Fruit fly (Drosophila melanogaster) whole organism, embryonic: Measurements from ENCODE around the gene CG10337.

Experiments used
- Atf-2 ChIP-seq: fragments of 200-800 bp; sonication (Bioruptor generic); optimal IDR thresholded peaks from 2 replicates; lab custom pipeline; 2016; ENCODE audit warnings: missing biosample characterization, missing genetic modification characterization
- Awh ChIP-seq: fragments of 200-800 bp; sonication (Bioruptor generic); IDR thresholded peaks from 2 replicates; pipeline ENCODE4, ENCODE4 v1.3.6; 2022; ENCODE audit warnings: missing biosample characterization, missing genetic modification characterization
- BEAF-32 ChIP-seq: fragments of 200-800 bp; sonication (Bioruptor generic); optimal IDR thresholded peaks from 3 replicates; lab custom pipeline; 2017; ENCODE audit warnings: missing biosample characterization, missing genetic modification characterization, mild to moderate bottlenecking, moderate library complexity, missing genetic modification reagents
- Bteb2 ChIP-seq: fragments of 200-800 bp; sonication (Bioruptor generic); optimal IDR thresholded peaks from 2 replicates; lab custom pipeline; 2016; ENCODE audit warnings: missing biosample characterization, missing genetic modification characterization
- CG11504 ChIP-seq: fragments of 200-800 bp; sonication (Bioruptor generic); optimal IDR thresholded peaks from 3 replicates; lab custom pipeline; 2019; ENCODE audit warnings: missing biosample characterization, mild to moderate bottlenecking, missing genetic modification characterization, moderate library complexity
- CG11560 ChIP-seq: fragments of 200-800 bp; sonication (Bioruptor generic); IDR thresholded peaks from 3 replicates; pipeline ENCODE4 v1.3.6; 2022; ENCODE audit warnings: missing biosample characterization, missing genetic modification characterization
- CG12659 ChIP-seq: fragments of 200-800 bp; sonication (Bioruptor generic); optimal IDR thresholded peaks from 3 replicates; lab custom pipeline; 2017; ENCODE audit warnings: mild to moderate bottlenecking, missing biosample characterization, missing genetic modification reagents, missing genetic modification characterization
- CG13424 ChIP-seq: fragments of 200-800 bp; sonication (Bioruptor generic); optimal IDR thresholded peaks from 2 replicates; lab custom pipeline; 2019; ENCODE audit warnings: missing biosample characterization, mild to moderate bottlenecking, missing genetic modification characterization, moderate library complexity
- CG13775 ChIP-seq: fragments of 200-800 bp; sonication (Bioruptor generic); optimal IDR thresholded peaks from 3 replicates; lab custom pipeline; 2017; ENCODE audit warnings: missing biosample characterization, mild to moderate bottlenecking, missing genetic modification characterization
- CG16813 ChIP-seq: fragments of 200-800 bp; sonication (Bioruptor generic); IDR thresholded peaks from 3 replicates; pipeline ENCODE4 v1.3.6; 2022; ENCODE audit warnings: missing biosample characterization, missing genetic modification characterization; ENCODE audit not compliant: partially characterized antibody
- CG17568 ChIP-seq: fragments of 200-800 bp; sonication (Bioruptor generic); optimal IDR thresholded peaks from 2 replicates; lab custom pipeline; 2018; ENCODE audit warnings: missing biosample characterization, mild to moderate bottlenecking, missing genetic modification characterization, moderate library complexity
- CG17829 ChIP-seq: fragments of 200-800 bp; optimal IDR thresholded peaks from 2 replicates; lab custom pipeline; 2019; ENCODE audit warnings: missing biosample characterization, mild to moderate bottlenecking, missing genetic modification characterization, moderate library complexity
- CG18764 ChIP-seq: fragments of 200-800 bp; sonication (Bioruptor generic); optimal IDR thresholded peaks from 3 replicates; lab custom pipeline; 2016; ENCODE audit warnings: missing biosample characterization, missing genetic modification characterization
- CG2120 ChIP-seq: fragments of 200-800 bp; sonication (Bioruptor generic); optimal IDR thresholded peaks from 3 replicates; lab custom pipeline; 2016; ENCODE audit warnings: missing biosample characterization, missing genetic modification characterization
- CG2712 ChIP-seq: fragments of 200-800 bp; optimal IDR thresholded peaks from 3 replicates; lab custom pipeline; 2019; ENCODE audit warnings: missing biosample characterization, mild to moderate bottlenecking, missing genetic modification characterization, moderate library complexity
- CG2889 ChIP-seq: fragments of 200-800 bp; sonication (Bioruptor generic); IDR thresholded peaks from 3 replicates; pipeline ENCODE4 v1.3.6; 2022; ENCODE audit warnings: missing biosample characterization, missing genetic modification characterization
- CG31365 ChIP-seq: fragments of 200-800 bp; sonication (Bioruptor generic); optimal IDR thresholded peaks from 2 replicates; lab custom pipeline; 2018; ENCODE audit warnings: missing biosample characterization, mild to moderate bottlenecking, missing genetic modification characterization
- CG4820 ChIP-seq: fragments of 200-800 bp; sonication (Bioruptor generic); optimal IDR thresholded peaks from 3 replicates; lab custom pipeline; 2016; ENCODE audit warnings: missing biosample characterization, missing genetic modification characterization
- CG9817 ChIP-seq: fragments of 200-800 bp; sonication (Bioruptor generic); optimal IDR thresholded peaks from 2 replicates; lab custom pipeline; 2018; ENCODE audit warnings: missing biosample characterization, mild to moderate bottlenecking, missing genetic modification characterization, moderate library complexity
- Chrac-16 ChIP-seq: fragments of 200-800 bp; sonication (Bioruptor generic); optimal IDR thresholded peaks from 3 replicates; lab custom pipeline; 2016; ENCODE audit warnings: missing biosample characterization, missing genetic modification characterization
- CoRest ChIP-seq: fragments of 200-800 bp; sonication (Bioruptor generic); optimal IDR thresholded peaks from 3 replicates; lab custom pipeline; 2018; ENCODE audit warnings: missing biosample characterization, mild to moderate bottlenecking, missing genetic modification characterization, moderate library complexity
- E2f2 ChIP-seq: fragments of 200-800 bp; sonication (Bioruptor generic); IDR thresholded peaks from 2 replicates; pipeline ENCODE4 v1.3.6; 2022; ENCODE audit warnings: missing biosample characterization, missing genetic modification characterization
- Gsc ChIP-seq: fragments of 200-800 bp; sonication (Bioruptor generic); IDR thresholded peaks from 2 replicates; pipeline ENCODE4 v1.3.6; 2022; ENCODE audit warnings: missing biosample characterization, missing genetic modification characterization
- HmgZ ChIP-seq: fragments of 200-800 bp; sonication (Bioruptor generic); optimal IDR thresholded peaks from 2 replicates; lab custom pipeline; 2018; ENCODE audit warnings: missing biosample characterization, mild to moderate bottlenecking, missing genetic modification characterization
- Hsf ChIP-seq: fragments of 200-800 bp; sonication (Bioruptor generic); optimal IDR thresholded peaks from 3 replicates; lab custom pipeline; 2016; ENCODE audit warnings: missing biosample characterization, missing genetic modification characterization
- Lim3 ChIP-seq: fragments of 200-800 bp; sonication (Bioruptor generic); IDR thresholded peaks from 2 replicates; pipeline ENCODE4 v1.3.6; 2022; ENCODE audit warnings: missing biosample characterization, missing genetic modification characterization
- Max ChIP-seq: fragments of 200-800 bp; sonication (Bioruptor generic); optimal IDR thresholded peaks from 2 replicates; lab custom pipeline; 2016; ENCODE audit warnings: missing biosample characterization, mild to moderate bottlenecking, missing genetic modification characterization
- Opbp ChIP-seq: fragments of 200-800 bp; sonication (Bioruptor generic); IDR thresholded peaks from 3 replicates; pipeline ENCODE4 v1.3.6; 2022; ENCODE audit warnings: missing biosample characterization, missing genetic modification characterization; ENCODE audit not compliant: partially characterized antibody
- Rfx ChIP-seq: fragments of 200-800 bp; sonication (Bioruptor generic); IDR thresholded peaks from 2 replicates; pipeline ENCODE4 v1.3.6; 2022; ENCODE audit warnings: missing biosample characterization, missing genetic modification characterization
- Taf1 ChIP-seq: fragments of 200-800 bp; sonication (Bioruptor generic); IDR thresholded peaks from 2 replicates; pipeline ENCODE4 v1.3.6; 2022; ENCODE audit warnings: missing biosample characterization, missing genetic modification characterization
- Usf ChIP-seq: fragments of 200-800 bp; sonication (Bioruptor generic); optimal IDR thresholded peaks from 2 replicates; lab custom pipeline; 2017; ENCODE audit warnings: missing genotype, missing biosample characterization, missing genetic modification characterization
- ac ChIP-seq: fragments of 200-800 bp; sonication (Bioruptor generic); optimal IDR thresholded peaks from 3 replicates; lab custom pipeline; 2017; ENCODE audit warnings: missing biosample characterization, mild to moderate bottlenecking, missing genetic modification characterization
- aop ChIP-seq: fragments of 200-800 bp; sonication (Bioruptor generic); IDR thresholded peaks from 2 replicates; pipeline ENCODE4 v1.3.6; 2022; ENCODE audit warnings: missing biosample characterization, missing genetic modification characterization
- ash1 ChIP-seq: fragments of 200-800 bp; sonication (Bioruptor generic); optimal IDR thresholded peaks from 2 replicates; lab custom pipeline; 2018; ENCODE audit warnings: missing biosample characterization, mild to moderate bottlenecking, missing genetic modification characterization
- bcd ChIP-seq: fragments of 200-800 bp; sonication (Bioruptor generic); optimal IDR thresholded peaks from 2 replicates; lab custom pipeline; 2017; ENCODE audit warnings: missing biosample characterization, mild to moderate bottlenecking, missing genetic modification characterization
- ci ChIP-seq: fragments of 200-800 bp; sonication (Bioruptor generic); IDR thresholded peaks from 3 replicates; pipeline ENCODE4 v1.3.6; 2022; ENCODE audit warnings: missing biosample characterization, missing genetic modification characterization
- crol ChIP-seq: fragments of 200-800 bp; sonication (Bioruptor generic); IDR thresholded peaks from 2 replicates; pipeline ENCODE4 v1.3.6; 2022; ENCODE audit warnings: missing biosample characterization, missing genetic modification characterization
- exex ChIP-seq: fragments of 200-800 bp; sonication (Bioruptor generic); optimal IDR thresholded peaks from 4 replicates; lab custom pipeline; 2018; ENCODE audit warnings: missing biosample characterization, mild to moderate bottlenecking, missing genetic modification characterization, moderate library complexity
- fd3F ChIP-seq: fragments of 200-800 bp; sonication (Bioruptor generic); optimal IDR thresholded peaks from 2 replicates; lab custom pipeline; 2018; ENCODE audit warnings: missing biosample characterization, mild to moderate bottlenecking, missing genetic modification characterization, moderate library complexity
- ftz-f1 ChIP-seq: fragments of 200-800 bp; sonication (Bioruptor generic); optimal IDR thresholded peaks from 2 replicates; lab custom pipeline; 2016; ENCODE audit warnings: missing biosample characterization, missing genetic modification characterization
- gro ChIP-seq: fragments of 200-800 bp; sonication (Bioruptor generic); optimal IDR thresholded peaks from 2 replicates; lab custom pipeline; 2016; ENCODE audit warnings: missing biosample characterization, missing genetic modification characterization
- gsb-n ChIP-seq: fragments of 200-800 bp; sonication (Bioruptor generic); optimal IDR thresholded peaks from 3 replicates; lab custom pipeline; 2018; ENCODE audit warnings: missing biosample characterization, mild to moderate bottlenecking, missing genetic modification characterization
- nau ChIP-seq: fragments of 200-800 bp; sonication (Bioruptor generic); optimal IDR thresholded peaks from 3 replicates; lab custom pipeline; 2017; ENCODE audit warnings: missing biosample characterization, mild to moderate bottlenecking, missing genetic modification characterization, missing genetic modification reagents
- pita ChIP-seq: fragments of 200-800 bp; sonication (Bioruptor generic); optimal IDR thresholded peaks from 2 replicates; lab custom pipeline; 2017; ENCODE audit warnings: missing biosample characterization, mild to moderate bottlenecking, missing genetic modification characterization
- pnt ChIP-seq: fragments of 200-800 bp; sonication (Bioruptor generic); optimal IDR thresholded peaks from 3 replicates; lab custom pipeline; 2016; ENCODE audit warnings: missing biosample characterization, missing genetic modification characterization
- ranshi ChIP-seq: fragments of 200-800 bp; sonication (Bioruptor generic); IDR thresholded peaks from 2 replicates; pipeline ENCODE4 v1.3.6; 2022; ENCODE audit warnings: missing biosample characterization, missing genetic modification characterization
- scrt ChIP-seq: fragments of 200-800 bp; sonication (Bioruptor generic); optimal IDR thresholded peaks from 2 replicates; lab custom pipeline; 2018; ENCODE audit warnings: missing biosample characterization, mild to moderate bottlenecking, missing genetic modification characterization, moderate library complexity
- sens ChIP-seq: fragments of 200-800 bp; sonication (Bioruptor generic); peaks from one replicate; lab custom pipeline; 2016; ENCODE audit warnings: missing biosample characterization, missing genetic modification characterization
- shn ChIP-seq: fragments of 200-800 bp; sonication (Bioruptor generic); optimal IDR thresholded peaks from 3 replicates; lab custom pipeline; 2016; ENCODE audit warnings: missing biosample characterization, missing genetic modification characterization
- sqz ChIP-seq: fragments of 200-800 bp; sonication (Bioruptor generic); optimal IDR thresholded peaks from 3 replicates; lab custom pipeline; 2018; ENCODE audit warnings: missing biosample characterization, mild to moderate bottlenecking, missing genetic modification characterization
- tgo ChIP-seq: fragments of 200-800 bp; sonication (Bioruptor generic); IDR thresholded peaks from 3 replicates; pipeline ENCODE4 v1.3.6; 2022; ENCODE audit warnings: missing biosample characterization, missing genetic modification characterization

Gene CG10337

dm6 chr2L:19579995-19580578, 33.3 kb upstream of the CG10337 start, which contains the start of gene Pmvk (continued):
- TF ChIP-seq CG18764 (GFP tag; lab: Kevin White, UChicago): no peak
- no peak for TF ChIP-seq Hsf (GFP tag; lab: Kevin White, UChicago)
- no peak for TF ChIP-seq Gsc (GFP tag; lab: Robert Waterston, UW)
- TF ChIP-seq sqz (GFP tag; lab: Kevin White, UChicago): no peak
- no peak for TF ChIP-seq CG12659
- TF ChIP-seq tgo (GFP tag; lab: Robert Waterston, UW): no peak
- TF ChIP-seq pnt (GFP tag; lab: Kevin White, UChicago): no peak
- no peak for TF ChIP-seq Bteb2
- TF ChIP-seq Lim3 (GFP tag; lab: Robert Waterston, UW): no peak
- TF ChIP-seq shn (GFP tag; lab: Kevin White, UChicago): no peak
- no peak for TF ChIP-seq gro (GFP tag; lab: Kevin White, UChicago)
- peak; percentile 75; the same call in 2 of the 3 replicates for TF ChIP-seq CG16813 (GFP tag; lab: Robert Waterston, UW)
- no peak for TF ChIP-seq ac (GFP tag; lab: Kevin White, UChicago)
- TF ChIP-seq sens: no peak
- no peak for TF ChIP-seq nau (GFP tag; lab: Kevin White, UChicago)
- TF ChIP-seq CG11504 (tag; lab: Kevin White, UChicago): no peak
- peak; percentile 100 for TF ChIP-seq E2f2
- no peak for TF ChIP-seq bcd (GFP tag; lab: Kevin White, UChicago)
- no peak for TF ChIP-seq Usf (GFP tag; lab: Kevin White, UChicago)
- TF ChIP-seq ranshi: no peak
- no peak for TF ChIP-seq CG9817 (tag; lab: Kevin White, UChicago)
- TF ChIP-seq Taf1 (GFP tag; lab: Robert Waterston, UW): no peak
- no peak for TF ChIP-seq crol (GFP tag; lab: Robert Waterston, UW)
- TF ChIP-seq scrt: no peak
- TF ChIP-seq CG17568 (GFP tag; lab: Kevin White, UChicago): no peak
- TF ChIP-seq ci (GFP tag; lab: Robert Waterston, UW): peak; percentile 39; the same call in 1 of the 3 replicates
- TF ChIP-seq Rfx (GFP tag; lab: Robert Waterston, UW): no peak
- peak; percentile 89; the same call in 2 of the 3 replicates for TF ChIP-seq Opbp (GFP tag; lab: Robert Waterston, UW)
- TF ChIP-seq CG2712 (tag; lab: Kevin White, UChicago): no peak
- TF ChIP-seq CG4820 (GFP tag; lab: Kevin White, UChicago): no peak
- TF ChIP-seq CoRest (tag; lab: Kevin White, UChicago): no peak
- TF ChIP-seq BEAF-32: peak; percentile 50
- no peak for TF ChIP-seq CG2889 (GFP tag; lab: Robert Waterston, UW)
- TF ChIP-seq Max (GFP tag; lab: Kevin White, UChicago): no peak
- no peak for TF ChIP-seq Atf-2
- TF ChIP-seq CG11560 (tag; lab: Robert Waterston, UW): no peak
- TF ChIP-seq ftz-f1 (GFP tag; lab: Kevin White, UChicago): no peak
- no peak for TF ChIP-seq ash1 (GFP tag; lab: Kevin White, UChicago)
- peak; percentile 63 for TF ChIP-seq HmgZ (tag; lab: Kevin White, UChicago)
- TF ChIP-seq pita (GFP tag; lab: Kevin White, UChicago): no peak
- TF ChIP-seq CG13775 (GFP tag; lab: Kevin White, UChicago): no peak
- no peak for TF ChIP-seq aop
- TF ChIP-seq Chrac-16 (GFP tag; lab: Kevin White, UChicago): no peak
- TF ChIP-seq fd3F (GFP tag; lab: Kevin White, UChicago): no peak
- TF ChIP-seq CG2120 (GFP tag; lab: Kevin White, UChicago): no peak
- no peak for TF ChIP-seq CG13424
- TF ChIP-seq gsb-n (tag; lab: Kevin White, UChicago): no peak
- peak; percentile 39 for TF ChIP-seq CG17829 (tag; lab: Kevin White, UChicago)
- TF ChIP-seq exex: no peak
- TF ChIP-seq CG31365 (tag; lab: Kevin White, UChicago): no peak
- no peak for TF ChIP-seq Awh (GFP tag; lab: Robert Waterston, UW)
